Fruit fly (Drosophila melanogaster) whole organism, embryonic: Measurements from ENCODE around the gene CG1542.

ENCODE experiments used
- Adf1 ChIP-seq: fragments of 200-800 bp; sonication (Bioruptor generic); IDR thresholded peaks from 2 replicates; pipeline ENCODE4 v1.3.6; 2022; ENCODE audit warnings: missing biosample characterization, missing genetic modification characterization
- Asciz ChIP-seq: fragments of 200-800 bp; sonication (Bioruptor generic); optimal IDR thresholded peaks from 2 replicates; lab custom pipeline; 2017; ENCODE audit warnings: missing biosample characterization, mild to moderate bottlenecking, missing genetic modification characterization, missing genetic modification reagents
- Bgb ChIP-seq: fragments of 200-800 bp; sonication (Bioruptor generic); IDR thresholded peaks from 2 replicates; pipeline ENCODE4 v1.3.6; 2022; ENCODE audit warnings: missing biosample characterization, missing genetic modification characterization; ENCODE audit not compliant: partially characterized antibody
- Blimp-1 ChIP-seq: fragments of 200-800 bp; sonication (Bioruptor generic); optimal IDR thresholded peaks from 3 replicates; lab custom pipeline; 2018; ENCODE audit warnings: missing biosample characterization, missing genetic modification characterization, mild to moderate bottlenecking, moderate library complexity, missing genetic modification reagents
- CG10147 ChIP-seq: fragments of 200-800 bp; sonication (Bioruptor generic); optimal IDR thresholded peaks from 2 replicates; lab custom pipeline; 2019; ENCODE audit warnings: missing biosample characterization, mild to moderate bottlenecking, missing genetic modification characterization, moderate library complexity
- CG11504 ChIP-seq: fragments of 200-800 bp; sonication (Bioruptor generic); optimal IDR thresholded peaks from 3 replicates; lab custom pipeline; 2019; ENCODE audit warnings: missing biosample characterization, mild to moderate bottlenecking, missing genetic modification characterization, moderate library complexity
- CG1233 ChIP-seq: fragments of 200-800 bp; sonication (Bioruptor generic); optimal IDR thresholded peaks from 4 replicates; lab custom pipeline; 2018; ENCODE audit warnings: missing biosample characterization, mild to moderate bottlenecking, missing genetic modification characterization
- CG13296 ChIP-seq: fragments of 200-800 bp; sonication (Bioruptor generic); optimal IDR thresholded peaks from 3 replicates; lab custom pipeline; 2018; ENCODE audit warnings: missing biosample characterization, mild to moderate bottlenecking, missing genetic modification characterization
- CG14710 ChIP-seq: fragments of 200-800 bp; sonication (Bioruptor generic); optimal IDR thresholded peaks from 3 replicates; lab custom pipeline; 2019; ENCODE audit warnings: missing biosample characterization, mild to moderate bottlenecking, missing genetic modification characterization, moderate library complexity
- CG15479 ChIP-seq: fragments of 200-800 bp; sonication (Bioruptor generic); optimal IDR thresholded peaks from 3 replicates; lab custom pipeline; 2019; ENCODE audit warnings: missing biosample characterization, mild to moderate bottlenecking, missing genetic modification characterization, moderate library complexity
- CG1603 ChIP-seq: fragments of 200-800 bp; sonication (Bioruptor generic); optimal IDR thresholded peaks from 2 replicates; lab custom pipeline; 2019; ENCODE audit warnings: missing biosample characterization, mild to moderate bottlenecking, missing genetic modification characterization, moderate library complexity
- CG17328 ChIP-seq: fragments of 200-800 bp; sonication (Bioruptor generic); IDR thresholded peaks from 2 replicates; pipeline ENCODE4 v1.3.6; 2022; ENCODE audit warnings: missing biosample characterization, missing genetic modification characterization
- CG31441 ChIP-seq: fragments of 200-800 bp; sonication (Bioruptor generic); IDR thresholded peaks from 2 replicates; pipeline ENCODE4 v1.3.6; 2022; ENCODE audit warnings: missing biosample characterization, missing genetic modification characterization
- CG3407 ChIP-seq: fragments of 200-800 bp; sonication (Bioruptor generic); optimal IDR thresholded peaks from 2 replicates; lab custom pipeline; 2018; ENCODE audit warnings: missing biosample characterization, mild to moderate bottlenecking, missing genetic modification characterization
- CG34376 ChIP-seq: fragments of 200-800 bp; sonication (Bioruptor generic); optimal IDR thresholded peaks from 2 replicates; lab custom pipeline; 2018; ENCODE audit warnings: missing biosample characterization, mild to moderate bottlenecking, missing genetic modification characterization
- CG6175 ChIP-seq: fragments of 200-800 bp; sonication (Bioruptor generic); IDR thresholded peaks from 3 replicates; pipeline ENCODE4 v1.3.6; 2022; ENCODE audit warnings: missing biosample characterization, missing genetic modification characterization
- CG6683 ChIP-seq: fragments of 200-800 bp; sonication (Bioruptor generic); optimal IDR thresholded peaks from 2 replicates; lab custom pipeline; 2017; ENCODE audit warnings: missing biosample characterization, mild to moderate bottlenecking, missing genetic modification characterization, missing genetic modification reagents
- CG6765 ChIP-seq: fragments of 200-800 bp; sonication (Bioruptor generic); optimal IDR thresholded peaks from 3 replicates; lab custom pipeline; 2017; ENCODE audit warnings: missing biosample characterization, mild to moderate bottlenecking, missing genetic modification characterization
- CG8281 ChIP-seq: fragments of 200-800 bp; sonication (Bioruptor generic); optimal IDR thresholded peaks from 2 replicates; lab custom pipeline; 2018; ENCODE audit warnings: missing biosample characterization, mild to moderate bottlenecking, missing genetic modification characterization, moderate library complexity
- CG8290 ChIP-seq, 3 experiments: fragments of 200-800 bp; sonication (Bioruptor generic); optimal IDR thresholded peaks; 2 replicates each; lab custom pipeline; 2016 to 2019; ENCODE audit warnings: missing biosample characterization in 3 of 3, missing genetic modification characterization in 3 of 3, mild to moderate bottlenecking in 2 of 3, moderate library complexity in 1 of 3
- CG9437 ChIP-seq: fragments of 200-800 bp; sonication (Bioruptor generic); optimal IDR thresholded peaks from 2 replicates; lab custom pipeline; 2018; ENCODE audit warnings: missing biosample characterization, mild to moderate bottlenecking, missing genetic modification characterization
- D ChIP-seq, 2 experiments: fragments of 200-800 bp in 1 of 2; fragments of >200 bp in 1 of 2; sonication (Bioruptor generic) in 1 of 2; optimal IDR thresholded peaks; 2 replicates in 1 of 2; 3 replicates in 1 of 2; lab custom pipeline; 2017; ENCODE audit warnings: mild to moderate bottlenecking in 1 of 2, missing biosample characterization in 1 of 2, missing genetic modification characterization in 1 of 2, missing genetic modification reagents in 1 of 2
- Dll ChIP-seq: fragments of 200-800 bp; sonication (Bioruptor generic); IDR thresholded peaks from 4 replicates; pipeline ENCODE4 v1.3.6; 2022; ENCODE audit warnings: missing biosample characterization, missing genetic modification characterization; ENCODE audit not compliant: partially characterized antibody
- Eip74EF ChIP-seq, 2 experiments: fragments of 200-800 bp in 1 of 2; fragments of >200 bp in 1 of 2; sonication (Bioruptor generic) in 1 of 2; optimal IDR thresholded peaks; 2 replicates each; lab custom pipeline; 2017 to 2019; ENCODE audit warnings: missing biosample characterization in 2 of 2, missing genetic modification characterization in 2 of 2, mild to moderate bottlenecking in 1 of 2, moderate library complexity in 1 of 2
- Hr51 ChIP-seq, 2 experiments: fragments of 200-800 bp; sonication (Bioruptor generic); optimal IDR thresholded peaks; 2 replicates in 1 of 2; 3 replicates in 1 of 2; lab custom pipeline; 2016 to 2018; ENCODE audit warnings: missing biosample characterization in 2 of 2, missing genetic modification characterization in 2 of 2, mild to moderate bottlenecking in 1 of 2, moderate library complexity in 1 of 2
- Kr ChIP-seq: fragments of 200-800 bp; sonication (Bioruptor generic); optimal IDR thresholded peaks from 2 replicates; lab custom pipeline; 2017; ENCODE audit warnings: missing biosample characterization, mild to moderate bottlenecking, missing genetic modification characterization
- MESR4 ChIP-seq: fragments of 200-800 bp; sonication (Bioruptor generic); optimal IDR thresholded peaks from 2 replicates; lab custom pipeline; 2018; ENCODE audit warnings: missing biosample characterization, mild to moderate bottlenecking, missing genetic modification characterization, moderate library complexity
- Pdp1 ChIP-seq, 2 experiments: fragments of 200-800 bp; sonication (Bioruptor generic); optimal IDR thresholded peaks; 3 replicates each; lab custom pipeline; 2016; ENCODE audit warnings: missing biosample characterization in 2 of 2, missing genetic modification characterization in 2 of 2, mild to moderate bottlenecking in 1 of 2, moderate library complexity in 1 of 2
- Spps ChIP-seq: fragments of 200-800 bp; sonication (Bioruptor generic); optimal IDR thresholded peaks from 2 replicates; lab custom pipeline; 2018; ENCODE audit warnings: missing biosample characterization, mild to moderate bottlenecking, missing genetic modification characterization
- Tbp ChIP-seq: fragments of >200 bp; optimal IDR thresholded peaks from 2 replicates; lab custom pipeline; 2018; ENCODE audit warnings: missing biosample characterization, missing genetic modification characterization
- Usf ChIP-seq: fragments of 200-800 bp; sonication (Bioruptor generic); optimal IDR thresholded peaks from 2 replicates; lab custom pipeline; 2017; ENCODE audit warnings: missing genotype, missing biosample characterization, missing genetic modification characterization
- ash1 ChIP-seq: fragments of 200-800 bp; sonication (Bioruptor generic); optimal IDR thresholded peaks from 2 replicates; lab custom pipeline; 2018; ENCODE audit warnings: missing biosample characterization, mild to moderate bottlenecking, missing genetic modification characterization
- ci ChIP-seq: fragments of 200-800 bp; sonication (Bioruptor generic); IDR thresholded peaks from 3 replicates; pipeline ENCODE4 v1.3.6; 2022; ENCODE audit warnings: missing biosample characterization, missing genetic modification characterization
- croc ChIP-seq: fragments of 200-800 bp; sonication (Bioruptor generic); conservative IDR thresholded peaks from 3 replicates; pipeline ENCODE4 v1.3.6; 2022; ENCODE audit warnings: missing biosample characterization, missing genetic modification characterization
- disco-r ChIP-seq: fragments of 200-800 bp; sonication (Bioruptor generic); optimal IDR thresholded peaks from 2 replicates; lab custom pipeline; 2016; ENCODE audit warnings: missing biosample characterization, missing genetic modification characterization
- dmrt99B ChIP-seq: fragments of 200-800 bp; sonication (Bioruptor generic); optimal IDR thresholded peaks from 2 replicates; lab custom pipeline; 2018; ENCODE audit warnings: missing biosample characterization, mild to moderate bottlenecking, missing genetic modification characterization, moderate library complexity
- exex ChIP-seq: fragments of 200-800 bp; sonication (Bioruptor generic); optimal IDR thresholded peaks from 4 replicates; lab custom pipeline; 2018; ENCODE audit warnings: missing biosample characterization, mild to moderate bottlenecking, missing genetic modification characterization, moderate library complexity
- gce ChIP-seq: fragments of 200-800 bp; sonication (Bioruptor generic); IDR thresholded peaks from 3 replicates; pipeline ENCODE4 v1.3.6; 2022; ENCODE audit warnings: missing biosample characterization, missing genetic modification characterization
- h ChIP-seq: fragments of >200 bp; optimal IDR thresholded peaks from 2 replicates; lab custom pipeline; 2017
- inv ChIP-seq: fragments of 200-800 bp; sonication (Bioruptor generic); IDR thresholded peaks from 2 replicates; pipeline ENCODE4 v1.3.6; 2022; ENCODE audit warnings: missing biosample characterization, missing genetic modification characterization; ENCODE audit not compliant: partially characterized antibody
- maf-S ChIP-seq: fragments of 200-800 bp; sonication (Bioruptor generic); optimal IDR thresholded peaks from 2 replicates; lab custom pipeline; 2016; ENCODE audit warnings: missing biosample characterization, missing genetic modification characterization
- odd ChIP-seq: fragments of 200-800 bp; sonication (Bioruptor generic); optimal IDR thresholded peaks from 2 replicates; lab custom pipeline; 2017; ENCODE audit warnings: missing biosample characterization, mild to moderate bottlenecking, missing genetic modification characterization
- pzg ChIP-seq: fragments of 200-800 bp; sonication (Bioruptor generic); optimal IDR thresholded peaks from 3 replicates; lab custom pipeline; 2018; ENCODE audit warnings: missing biosample characterization, mild to moderate bottlenecking, missing genetic modification characterization, moderate library complexity
- salm ChIP-seq: fragments of 200-800 bp; sonication (Bioruptor generic); optimal IDR thresholded peaks from 2 replicates; lab custom pipeline; 2018; ENCODE audit warnings: missing biosample characterization, mild to moderate bottlenecking, missing genetic modification characterization
- sima ChIP-seq: fragments of 200-800 bp; sonication (Bioruptor generic); optimal IDR thresholded peaks from 2 replicates; lab custom pipeline; 2016; ENCODE audit warnings: missing biosample characterization, missing genetic modification characterization
- ssp ChIP-seq: fragments of 200-800 bp; sonication (Bioruptor generic); IDR thresholded peaks from 2 replicates; pipeline ENCODE4 v1.3.6; 2022; ENCODE audit warnings: missing biosample characterization, missing genetic modification characterization
- unc-4 ChIP-seq: fragments of 200-800 bp; sonication (Bioruptor generic); IDR thresholded peaks from 2 replicates; pipeline ENCODE4 v1.3.6; 2022; ENCODE audit warnings: missing biosample characterization, missing genetic modification characterization; ENCODE audit not compliant: partially characterized antibody
- vfl ChIP-seq: fragments of 200-800 bp; sonication (Bioruptor generic); optimal IDR thresholded peaks from 2 replicates; lab custom pipeline; 2016; ENCODE audit warnings: missing biosample characterization, missing genetic modification characterization

Gene CG1542

dm6 chr3R:31241109-31241508 is 27.9 kb downstream of the CG1542 start (continued):
- TF ChIP-seq vfl (GFP tag; lab: Kevin White, UChicago) (no peak), h (lab: Kevin White, UChicago) (no peak), Eip74EF (GFP tag; optimal IDR thresholded peaks at IDR 0.05; lab: Kevin White, UChicago) (no peak), Kr (no peak), CG15479 (GFP tag; lab: Kevin White, UChicago) (no peak), CG34376 (GFP tag; lab: Kevin White, UChicago) (no peak), croc (GFP tag; lab: Robert Waterston, UW) (no peak), maf-S (GFP tag; lab: Kevin White, UChicago) (no peak), unc-4 (GFP tag; lab: Robert Waterston, UW) (no peak), CG6683 (no peak), CG8290 (GFP tag; optimal IDR thresholded peaks at IDR 0.05; lab: Kevin White, UChicago) (no peak), CG8290 (tag; optimal IDR thresholded peaks at IDR 0.05; lab: Kevin White, UChicago) (no peak), Pdp1 (GFP tag; optimal IDR thresholded peaks at IDR 0.05; lab: Kevin White, UChicago) (peak in 1 of 2 experiments; percentile 18), CG3407 (GFP tag; lab: Kevin White, UChicago) (peak; percentile 2), pzg (no peak), Asciz (GFP tag; lab: Kevin White, UChicago) (peak; percentile 26), ash1 (GFP tag; lab: Kevin White, UChicago) (no peak), exex (tag; lab: Kevin White, UChicago) (no peak), inv (GFP tag; lab: Robert Waterston, UW) (no peak), CG13296 (no peak), CG17328 (GFP tag; lab: Robert Waterston, UW) (no peak), CG31441 (no peak; the same call in 1 of the 2 replicates), Bgb (GFP tag; lab: Robert Waterston, UW) (no peak), CG10147 (GFP tag; lab: Kevin White, UChicago) (no peak), ssp (GFP tag; lab: Robert Waterston, UW) (no peak), salm (tag; lab: Kevin White, UChicago) (no peak), MESR4 (GFP tag; lab: Kevin White, UChicago) (no peak), CG1603 (peak; percentile 20)

dm6 chr3R:31243079-31243668 is 29.9 kb downstream of the CG1542 start:
- TF ChIP-seq disco-r (GFP tag; lab: Kevin White, UChicago) (no peak), CG8281 (tag; lab: Kevin White, UChicago) (peak; percentile 99), sima (no peak), CG9437 (no peak), odd (no peak), Tbp (GFP tag; lab: Kevin White, UChicago) (no peak), Adf1 (GFP tag; lab: Robert Waterston, UW) (no peak), pzg (no peak), CG1233 (GFP tag; lab: Kevin White, UChicago) (no peak), ci (GFP tag; lab: Robert Waterston, UW) (0 out of 3 replicates have a peak, but pooled peaks have one; percentile 25), Usf (GFP tag; lab: Kevin White, UChicago) (no peak), CG14710 (tag; lab: Kevin White, UChicago) (no peak), Spps (tag; lab: Kevin White, UChicago) (no peak), CG6175 (GFP tag; lab: Robert Waterston, UW) (no peak), D (optimal IDR thresholded peaks at IDR 0.05; lab: Kevin White, UChicago) (no peak), D (GFP tag; optimal IDR thresholded peaks at IDR 0.05; lab: Kevin White, UChicago) (no peak), CG6765 (GFP tag; lab: Kevin White, UChicago) (no peak), gce (GFP tag; lab: Robert Waterston, UW) (no peak), Hr51 (GFP tag; optimal IDR thresholded peaks at IDR 0.05; lab: Kevin White, UChicago) (peak in 1 of 2 experiments; percentile 17), CG11504 (tag; lab: Kevin White, UChicago) (peak; percentile 8), Dll (no peak), Blimp-1 (no peak), dmrt99B (tag; lab: Kevin White, UChicago) (peak; percentile 12)
